Worm (Caenorhabditis elegans) whole organism, L4/young adult: ENCODE measurements around the gene F10D2.16.

Source experiments
- W03F9.2 ChIP-seq: fragments of 150-350 bp; optimal IDR thresholded peaks from 2 replicates; lab custom pipeline; 2014; ENCODE audit warnings: missing biosample characterization, missing genetic modification characterization
- dao-5 ChIP-seq: sonication (generic microtip); optimal IDR thresholded peaks from 2 replicates; lab custom pipeline; 2016; ENCODE audit warnings: missing genotype, missing genetic modification characterization, moderate library complexity, missing compliant biosample characterization
- him-1 ChIP-seq: sonication (generic microtip); optimal IDR thresholded peaks from 2 replicates; lab custom pipeline; 2016; ENCODE audit warnings: missing genotype, missing genetic modification reagents, missing genetic modification characterization, missing compliant biosample characterization

Gene F10D2.16

ce11 chrV:7142661-7143060 lies 8.6 kb downstream of the F10D2.16 start:
- TF ChIP-seq W03F9.2 (tag; lab: Kevin White, UChicago) (no peak), him-1 (no peak), dao-5 (tag; lab: Kevin White, UChicago) (no peak)

DNA sequence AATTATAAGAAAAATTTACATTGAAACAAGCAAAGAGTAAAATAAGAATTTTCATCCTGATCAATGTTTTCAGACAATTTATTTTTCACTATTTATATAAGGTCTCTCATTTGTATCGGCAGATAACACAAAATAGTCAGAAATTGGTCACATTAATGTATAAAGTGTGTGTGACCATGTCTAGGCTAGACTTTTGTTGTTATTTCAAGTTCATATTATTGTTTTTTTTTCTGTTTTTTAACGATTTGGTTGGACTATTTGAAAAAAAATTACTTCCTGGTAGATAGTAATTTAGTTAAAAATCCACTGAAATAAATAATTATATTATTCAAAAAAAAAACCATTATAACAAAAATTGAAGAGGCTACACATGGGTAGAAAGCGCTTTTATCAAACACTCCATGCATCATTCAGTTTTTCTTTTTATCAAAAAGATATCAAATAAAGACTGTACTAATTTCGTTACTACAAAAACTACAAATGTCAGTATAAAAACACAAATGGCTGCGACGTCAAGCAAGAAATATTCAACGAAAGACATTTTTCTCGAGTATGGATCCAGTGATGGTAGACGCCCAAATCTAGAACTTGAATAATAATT lies 11.3 kb downstream of the F10D2.16 start, which contains the start of gene ugt-37:
Gene ugt-37 (minus strand): TSS at position 69 of the 601 bp plus-strand sequence.
- TF ChIP-seq W03F9.2 (tag; lab: Kevin White, UChicago) (no peak), him-1 (no peak)

DNA sequence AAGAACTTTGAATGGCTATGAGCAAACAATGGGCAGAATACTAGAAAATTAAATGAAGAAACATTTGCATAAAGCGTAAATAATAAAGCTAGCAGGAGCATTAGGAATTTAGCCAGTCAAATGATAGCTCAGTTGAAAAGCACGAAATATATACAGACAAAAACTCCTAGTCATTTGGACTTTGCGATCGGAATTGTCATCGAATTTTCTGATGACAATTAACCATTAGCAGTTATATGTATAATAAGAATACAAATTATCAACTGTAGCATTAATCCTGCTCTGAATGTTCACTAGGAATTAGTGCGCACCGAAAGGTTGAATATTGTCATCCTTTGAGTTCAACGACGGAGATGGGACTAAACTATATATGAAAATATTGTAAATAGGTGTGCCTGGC lies 13.3 kb downstream of the F10D2.16 start, which contains the start of gene ugt-38:
Gene ugt-38 (minus strand): TSS at position 101 of the 400 bp plus-strand sequence.
- TF ChIP-seq dao-5 (tag; lab: Kevin White, UChicago) (no peak), him-1 (no peak), W03F9.2 (tag; lab: Kevin White, UChicago) (no peak)

DNA sequence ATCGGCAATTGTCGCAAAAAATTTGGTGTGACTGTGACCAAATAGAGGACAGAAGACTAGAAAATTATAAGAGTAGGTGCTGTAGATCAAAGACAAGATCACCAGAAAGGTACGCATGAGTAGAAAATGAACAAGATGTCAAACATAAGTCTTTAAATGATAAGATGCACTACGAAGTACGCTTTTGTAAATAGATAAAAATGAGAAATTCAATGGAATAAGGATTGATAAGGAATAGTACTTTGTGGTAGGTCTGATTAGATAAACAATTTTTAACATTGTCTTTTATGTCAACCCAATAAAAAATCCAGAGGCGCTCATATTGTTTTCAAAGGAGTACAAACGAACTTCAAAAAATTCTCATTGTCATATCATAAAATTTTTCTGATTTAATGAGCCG lies 16.5 kb downstream of the F10D2.16 start, which contains the start of gene F10D2.8:
Gene F10D2.8 (minus strand): TSS at position 145 of the 400 bp plus-strand sequence.
- TF ChIP-seq W03F9.2 (tag; lab: Kevin White, UChicago) (no peak), him-1 (no peak), dao-5 (tag; lab: Kevin White, UChicago) (no peak)

ce11 chrV:7153046-7153445 lies 19.0 kb downstream of the F10D2.16 start, which contains the start of gene fat-7:
TSS of gene fat-7 (minus strand) at chrV:7153146.
- no peak for TF ChIP-seq him-1

DNA sequence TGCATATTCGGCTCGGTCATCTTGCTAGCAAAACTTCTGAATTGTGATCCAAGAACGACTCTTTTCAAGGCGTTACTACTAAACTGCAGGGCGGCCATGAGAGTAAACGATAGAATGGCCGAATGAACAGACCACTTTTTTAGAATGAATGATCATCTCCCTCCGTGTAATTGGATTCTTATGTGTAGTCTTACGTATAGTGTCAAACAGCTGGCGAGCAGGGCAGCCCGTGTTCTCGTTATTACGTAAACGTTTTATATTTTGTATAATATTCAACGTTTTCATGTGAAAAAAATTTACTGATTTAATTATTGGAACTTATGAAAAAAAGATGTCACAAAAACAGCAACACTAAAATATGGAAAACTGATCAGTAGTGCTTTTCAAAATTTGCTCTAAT lies 22.0 kb downstream of the F10D2.16 start, which contains the start of gene F10D2.10:
Gene F10D2.10 (minus strand): TSS at position 101 of the 400 bp plus-strand sequence.
- TF ChIP-seq dao-5 (tag; lab: Kevin White, UChicago) (no peak), him-1 (no peak), W03F9.2 (tag; lab: Kevin White, UChicago) (no peak)

ce11 chrV:7157089-7157488 lies 23.0 kb downstream of the F10D2.16 start, which contains the start of gene ugt-39:
TSS of gene ugt-39 (plus strand) at chrV:7157142.
- TF ChIP-seq W03F9.2 (tag; lab: Kevin White, UChicago) (no peak), dao-5 (tag; lab: Kevin White, UChicago) (no peak), him-1 (no peak)

DNA sequence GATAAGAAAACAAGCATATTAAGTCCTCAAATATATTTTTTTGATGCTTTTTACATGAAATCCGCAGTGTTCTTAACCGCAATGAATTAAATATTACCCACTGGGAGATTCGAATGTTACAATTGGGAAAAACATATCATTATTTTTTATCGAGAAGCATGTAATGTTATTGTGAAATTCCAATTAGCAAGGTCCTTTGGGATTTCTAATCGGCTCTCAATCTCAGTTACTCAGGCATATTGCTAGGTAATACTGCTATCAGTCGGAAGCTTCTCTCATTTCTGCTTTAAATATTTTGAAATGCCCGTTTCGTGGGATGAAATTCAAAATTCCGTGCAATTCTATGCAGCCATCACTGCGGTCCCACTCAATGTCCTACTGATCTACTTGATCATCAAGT lies 25.3 kb downstream of the F10D2.16 start, which contains the start of gene str-204:
Gene str-204 (plus strand): TSS at position 301 of the 400 bp plus-strand sequence.
- TF ChIP-seq dao-5 (tag; lab: Kevin White, UChicago), result no peak
- TF ChIP-seq W03F9.2 (tag; lab: Kevin White, UChicago), result no peak
- no peak for TF ChIP-seq him-1

DNA sequence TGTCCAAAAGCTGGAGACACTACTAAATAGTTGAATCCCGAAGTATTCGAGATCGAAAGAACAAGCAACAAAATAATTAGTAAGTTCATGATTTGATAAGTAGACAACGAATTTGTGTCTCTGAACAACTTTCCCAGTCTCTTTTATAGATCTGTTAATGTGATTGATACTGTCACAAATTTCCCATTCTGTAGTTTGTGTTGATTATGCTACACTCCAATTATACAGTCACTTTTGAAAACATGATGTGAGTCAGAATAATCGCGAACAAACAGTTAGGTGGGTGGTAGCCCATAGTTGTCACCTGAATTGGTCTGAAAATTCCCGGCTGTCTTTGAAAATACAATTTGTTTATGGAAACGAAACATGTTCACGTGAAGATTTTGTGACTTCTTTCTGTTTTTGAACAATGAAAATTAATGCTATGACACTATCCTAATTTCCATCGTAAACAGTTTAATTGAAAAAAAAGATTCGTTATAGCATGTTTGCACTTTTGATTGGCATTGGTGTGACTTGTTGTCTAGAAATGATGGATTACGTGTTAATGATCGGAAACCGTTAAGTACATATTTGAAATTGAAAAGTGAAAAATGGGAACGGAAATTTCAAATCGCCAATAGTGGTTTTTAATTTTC lies 29.5 kb downstream of the F10D2.16 start, which contains the start of gene ugt-41:
Gene ugt-41 (minus strand): TSS at position 119 of the 638 bp plus-strand sequence.
- TF ChIP-seq dao-5 (tag; lab: Kevin White, UChicago), result no peak
- TF ChIP-seq W03F9.2 (tag; lab: Kevin White, UChicago), result no peak
- no peak for TF ChIP-seq him-1

- no peak for TF ChIP-seq him-1
- no peak for TF ChIP-seq dao-5 (tag; lab: Kevin White, UChicago)
- no peak for TF ChIP-seq W03F9.2 (tag; lab: Kevin White, UChicago)
Measured at ce11 chrV:7164210-7164609, 30.1 kb downstream of the F10D2.16 start, which contains the start of gene srh-83. TSS of gene srh-83 (plus strand) at chrV:7164510.

ce11 chrV:7166709-7167108 lies 32.6 kb downstream of the F10D2.16 start, which contains the start of gene ugt-36:
TSS of gene ugt-36 (plus strand) at chrV:7167009.
- no peak for TF ChIP-seq W03F9.2 (tag; lab: Kevin White, UChicago)
- TF ChIP-seq him-1, result no peak
- TF ChIP-seq dao-5 (tag; lab: Kevin White, UChicago), result no peak

DNA sequence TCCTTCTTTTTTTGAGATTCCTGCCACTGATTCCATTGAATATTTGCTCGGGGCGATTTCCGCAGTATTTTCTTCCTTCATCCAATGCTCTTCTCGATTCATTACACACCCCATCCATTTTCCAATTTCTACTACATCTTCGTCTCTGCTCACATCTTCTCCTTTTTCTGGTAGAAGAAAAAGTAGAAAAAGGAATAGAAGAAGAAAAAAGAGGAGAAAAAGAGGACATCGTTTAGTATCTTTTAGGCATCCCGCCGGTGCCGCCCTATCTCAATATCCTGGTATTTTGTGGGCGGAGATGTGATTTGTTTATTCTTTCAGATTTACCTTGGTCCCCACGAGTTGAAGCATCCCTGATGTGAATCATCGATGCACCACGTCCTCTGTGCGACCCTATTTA lies 41.1 kb downstream of the F10D2.16 start, which contains the start of gene lgc-39:
Gene lgc-39 (plus strand): TSS at position 301 of the 400 bp plus-strand sequence.
- TF ChIP-seq dao-5 (tag; lab: Kevin White, UChicago) (no peak), him-1 (no peak), W03F9.2 (tag; lab: Kevin White, UChicago) (no peak)

DNA sequence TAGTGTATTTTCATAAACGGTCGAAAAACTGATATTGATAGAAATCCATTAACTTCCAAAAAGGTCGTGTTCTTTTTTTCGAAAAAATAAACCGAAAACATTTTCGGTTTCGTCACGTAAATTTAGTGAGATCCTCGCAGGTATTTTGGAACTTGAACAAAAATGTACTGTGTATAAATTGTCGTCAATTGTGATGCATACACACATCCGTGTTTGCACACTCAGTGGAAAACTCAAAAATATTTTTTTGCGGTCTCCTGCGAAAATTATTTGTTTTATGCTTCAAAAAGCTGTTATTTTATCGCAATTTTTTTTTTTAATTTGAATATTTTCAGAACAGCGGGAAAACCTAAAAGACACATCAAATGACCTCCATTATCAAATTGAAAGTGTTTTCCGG lies 44.8 kb downstream of the F10D2.16 start, which contains the start of gene cpsf-2:
Gene cpsf-2 (plus strand): TSS at position 330 of the 400 bp plus-strand sequence.
- TF ChIP-seq W03F9.2 (tag; lab: Kevin White, UChicago), result no peak
- no peak for TF ChIP-seq him-1
- no peak for TF ChIP-seq dao-5 (tag; lab: Kevin White, UChicago)

ce11 chrV:7184549-7184948 lies 50.5 kb downstream of the F10D2.16 start, which contains the start of gene pitr-5:
TSS of gene pitr-5 (plus strand) at chrV:7184849.
- TF ChIP-seq him-1 (no peak), dao-5 (tag; lab: Kevin White, UChicago) (no peak), W03F9.2 (tag; lab: Kevin White, UChicago) (no peak)
